Fruit fly (Drosophila melanogaster): Measurements from ENCODE around the gene bnk.
A peak's percentile ranks its signal among the peaks of the same experiment; 100 is the strongest.

Gene bnk

DNA sequence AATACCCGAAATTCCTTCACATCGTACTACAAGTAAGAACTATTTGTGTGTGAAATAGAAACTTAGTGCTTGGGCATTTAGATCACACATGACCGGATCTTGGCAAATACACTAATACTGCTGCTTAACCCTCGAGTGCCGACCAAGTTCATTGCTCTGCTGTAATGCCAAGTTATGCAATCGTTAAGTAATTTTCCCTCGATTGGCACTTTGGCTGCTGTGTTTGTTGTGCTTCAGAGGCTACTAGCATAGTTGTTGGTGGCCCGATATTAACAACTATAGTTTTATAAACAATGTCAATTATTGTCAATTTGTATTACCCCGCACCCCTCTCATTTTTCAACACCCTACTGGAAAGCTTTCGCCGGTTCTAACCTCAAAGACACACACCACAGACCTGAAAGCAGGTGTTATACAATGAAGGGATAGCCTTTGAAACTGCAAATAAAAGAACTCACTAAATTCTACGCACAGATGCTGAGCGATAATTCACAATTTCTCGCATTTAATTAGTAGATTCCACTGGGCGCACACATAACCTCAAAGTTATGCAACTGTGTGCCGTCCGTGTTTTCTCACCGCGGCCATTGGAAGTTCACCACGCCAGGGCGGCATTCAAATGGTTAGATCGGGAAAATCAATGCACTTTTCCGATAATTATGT lies 25.2 kb downstream of the bnk start (continued):
- no peak for TF ChIP-seq sr (GFP tag; IDR thresholded peaks at IDR 0.05)
- no peak for TF ChIP-seq CG2889 (GFP tag; IDR thresholded peaks at IDR 0.05)
- no peak for TF ChIP-seq sisA (GFP tag; IDR thresholded peaks at IDR 0.05)
- TF ChIP-seq CG6683 (GFP tag; optimal IDR thresholded peaks at IDR 0.05), result no peak
- no peak for TF ChIP-seq Elba2 (GFP tag; optimal IDR thresholded peaks at IDR 0.05)
- TF ChIP-seq dm (GFP tag; optimal IDR thresholded peaks at IDR 0.05), result peak; percentile 62
- TF ChIP-seq CG15696 (tag; optimal IDR thresholded peaks at IDR 0.05), result no peak
- no peak for TF ChIP-seq tna (GFP tag; IDR thresholded peaks at IDR 0.05; ENCODE audit: partially characterized antibody)
- TF ChIP-seq Myb (GFP tag; optimal IDR thresholded peaks at IDR 0.05), result no peak
- no peak for TF ChIP-seq CG18764 (GFP tag; optimal IDR thresholded peaks at IDR 0.05)
- no peak for TF ChIP-seq CG2120 (GFP tag; optimal IDR thresholded peaks at IDR 0.05)
- no peak for TF ChIP-seq dimm (GFP tag; IDR thresholded peaks at IDR 0.05)
- TF ChIP-seq odd (GFP tag; optimal IDR thresholded peaks at IDR 0.05), result no peak
- no peak for TF ChIP-seq Dbx (GFP tag; IDR thresholded peaks at IDR 0.05)
- no peak for TF ChIP-seq run (tag; optimal IDR thresholded peaks at IDR 0.05)
- no peak for TF ChIP-seq Ets97D (GFP tag; optimal IDR thresholded peaks at IDR 0.05)
- TF ChIP-seq CG31388 (GFP tag; optimal IDR thresholded peaks at IDR 0.05), result no peak
- TF ChIP-seq Bgb (GFP tag; IDR thresholded peaks at IDR 0.05; ENCODE audit: partially characterized antibody), result no peak
- TF ChIP-seq CG9215 (GFP tag; IDR thresholded peaks at IDR 0.05), result no peak
- TF ChIP-seq ci (GFP tag; IDR thresholded peaks at IDR 0.05), result no peak
- no peak for TF ChIP-seq Ets65A (GFP tag)
- no peak for TF ChIP-seq sc (optimal IDR thresholded peaks at IDR 0.05)
- TF ChIP-seq sc (GFP tag; optimal IDR thresholded peaks at IDR 0.05), result no peak
- no peak for TF ChIP-seq knrl (GFP tag; IDR thresholded peaks at IDR 0.05; ENCODE audit: partially characterized antibody)
- TF ChIP-seq CG1792 (GFP tag; optimal IDR thresholded peaks at IDR 0.05), result no peak
- peak; percentile 67 for TF ChIP-seq sd (tag; optimal IDR thresholded peaks at IDR 0.05)
- TF ChIP-seq CG5245 (GFP tag; optimal IDR thresholded peaks at IDR 0.05), result no peak
- TF ChIP-seq tll (GFP tag; optimal IDR thresholded peaks at IDR 0.05), result no peak
- no peak for TF ChIP-seq ap (GFP tag; IDR thresholded peaks at IDR 0.05)
- TF ChIP-seq kni (GFP tag; optimal IDR thresholded peaks at IDR 0.05), result no peak
- no peak for TF ChIP-seq luna (GFP tag; optimal IDR thresholded peaks at IDR 0.05)
- TF ChIP-seq CHES-1-like (GFP tag; optimal IDR thresholded peaks at IDR 0.05), result no peak
- TF ChIP-seq bbx (GFP tag; IDR thresholded peaks at IDR 0.05; ENCODE audit: partially characterized antibody), result no peak
- TF ChIP-seq oc (tag; optimal IDR thresholded peaks at IDR 0.05), result no peak
- peak; percentile 2 for TF ChIP-seq kah (GFP tag; optimal IDR thresholded peaks at IDR 0.05)
- no peak for TF ChIP-seq CG7271 (tag; optimal IDR thresholded peaks at IDR 0.05)
- no peak for TF ChIP-seq CG3163 (GFP tag; optimal IDR thresholded peaks at IDR 0.05)
- peak; percentile 6 for TF ChIP-seq Fer1 (GFP tag; optimal IDR thresholded peaks at IDR 0.05)
- no peak for TF ChIP-seq Hmx (GFP tag; optimal IDR thresholded peaks at IDR 0.05)
- TF ChIP-seq CG6854 (GFP tag; optimal IDR thresholded peaks at IDR 0.05), result no peak
- no peak for TF ChIP-seq dmrt99B (tag; optimal IDR thresholded peaks at IDR 0.05)
- TF ChIP-seq Dad (GFP tag; optimal IDR thresholded peaks at IDR 0.05), result no peak
- TF ChIP-seq CG4328 (GFP tag; optimal IDR thresholded peaks at IDR 0.05), result no peak
- no peak for TF ChIP-seq Adf1 (GFP tag; IDR thresholded peaks at IDR 0.05)
- no peak for TF ChIP-seq Bteb2 (GFP tag; optimal IDR thresholded peaks at IDR 0.05)
- no peak for TF ChIP-seq Hey (tag; optimal IDR thresholded peaks at IDR 0.05)
- TF ChIP-seq danr (GFP tag; IDR thresholded peaks at IDR 0.05), result no peak
- TF ChIP-seq bab2 (GFP tag; optimal IDR thresholded peaks at IDR 0.05), result no peak
- no peak for TF ChIP-seq mld (GFP tag; IDR thresholded peaks at IDR 0.05; ENCODE audit: partially characterized antibody)
- no peak for TF ChIP-seq CG32767 (GFP tag; IDR thresholded peaks at IDR 0.05)
- no peak for TF ChIP-seq Neu2 (GFP tag; optimal IDR thresholded peaks at IDR 0.05; ENCODE audit: borderline replicate concordance)
